Fruit fly (Drosophila melanogaster) whole organism, prepupa: ENCODE data around the gene FarO.
A peak's percentile ranks its signal among the peaks of the same experiment; 100 is the strongest.

Source experiments
- CG10631 ChIP-seq: fragments of 200-800 bp; sonication (Bioruptor generic); optimal IDR thresholded peaks from 2 replicates; lab custom pipeline; 2016; ENCODE audit warnings: missing biosample characterization, missing genetic modification characterization
- CG10669 ChIP-seq: fragments of 200-800 bp; sonication (Bioruptor generic); optimal IDR thresholded peaks from 3 replicates; lab custom pipeline; 2018; ENCODE audit warnings: missing biosample characterization, mild to moderate bottlenecking, missing genetic modification characterization, moderate library complexity
- CG11294 ChIP-seq: fragments of 200-800 bp; sonication (Bioruptor generic); IDR thresholded peaks from 2 replicates; pipeline ENCODE4 v1.3.6; 2022; ENCODE audit warnings: missing biosample characterization, missing genetic modification characterization
- CG15336 ChIP-seq: fragments of 200-800 bp; sonication (Bioruptor generic); IDR thresholded peaks from 2 replicates; pipeline ENCODE4 v1.3.6; 2022; ENCODE audit warnings: missing biosample characterization, missing genetic modification characterization
- CG1621 ChIP-seq: fragments of 200-800 bp; sonication (Bioruptor generic); optimal IDR thresholded peaks from 3 replicates; lab custom pipeline; 2018; ENCODE audit warnings: missing biosample characterization, mild to moderate bottlenecking, missing genetic modification characterization
- CG16779 ChIP-seq: fragments of 200-800 bp; sonication (Bioruptor generic); optimal IDR thresholded peaks from 3 replicates; lab custom pipeline; 2017; ENCODE audit warnings: missing biosample characterization, mild to moderate bottlenecking, missing genetic modification characterization
- CG32006 ChIP-seq: fragments of 200-800 bp; sonication (Bioruptor generic); optimal IDR thresholded peaks from 3 replicates; lab custom pipeline; 2017; ENCODE audit warnings: missing biosample characterization, mild to moderate bottlenecking, missing genetic modification characterization
- CG34406 ChIP-seq: fragments of 200-800 bp; sonication (Bioruptor generic); optimal IDR thresholded peaks from 3 replicates; lab custom pipeline; 2016; ENCODE audit warnings: missing biosample characterization, missing genetic modification characterization
- CG3919 ChIP-seq: fragments of 200-800 bp; sonication (Bioruptor generic); optimal IDR thresholded peaks from 3 replicates; lab custom pipeline; 2016; ENCODE audit warnings: missing biosample characterization, missing genetic modification characterization
- CG4318 ChIP-seq: fragments of 200-800 bp; sonication (Bioruptor generic); optimal IDR thresholded peaks from 3 replicates; lab custom pipeline; 2017; ENCODE audit warnings: missing biosample characterization, mild to moderate bottlenecking, missing genetic modification characterization
- CG6163 ChIP-seq: fragments of 200-800 bp; sonication (Bioruptor generic); IDR thresholded peaks from 3 replicates; pipeline ENCODE4 v1.3.6; 2022; ENCODE audit warnings: missing biosample characterization, missing genetic modification characterization
- CG6276 ChIP-seq: fragments of 200-800 bp; sonication (Bioruptor generic); optimal IDR thresholded peaks from 2 replicates; lab custom pipeline; 2017; ENCODE audit warnings: missing biosample characterization, mild to moderate bottlenecking, missing genetic modification characterization
- CG6792 ChIP-seq: fragments of 200-800 bp; sonication (Bioruptor generic); optimal IDR thresholded peaks from 3 replicates; lab custom pipeline; 2016; ENCODE audit warnings: missing biosample characterization, missing genetic modification characterization
- CG6808 ChIP-seq: fragments of 200-800 bp; sonication (Bioruptor generic); optimal IDR thresholded peaks from 3 replicates; lab custom pipeline; 2017; ENCODE audit warnings: missing biosample characterization, missing genetic modification characterization, mild to moderate bottlenecking, moderate library complexity, missing genetic modification reagents
- CG7368 ChIP-seq: fragments of 200-800 bp; sonication (Bioruptor generic); optimal IDR thresholded peaks from 3 replicates; lab custom pipeline; 2016; ENCODE audit warnings: missing biosample characterization, missing genetic modification characterization
- CG8119 ChIP-seq: fragments of 200-800 bp; sonication (Bioruptor generic); IDR thresholded peaks from 3 replicates; pipeline ENCODE4 v1.3.6; 2022; ENCODE audit warnings: missing biosample characterization, missing genetic modification characterization
- CG8632 ChIP-seq: fragments of 200-800 bp; sonication (Bioruptor generic); optimal IDR thresholded peaks from 3 replicates; lab custom pipeline; 2016; ENCODE audit warnings: missing biosample characterization, missing genetic modification characterization
- CG9139 ChIP-seq: fragments of 200-800 bp; sonication (Bioruptor generic); optimal IDR thresholded peaks from 3 replicates; lab custom pipeline; 2017; ENCODE audit warnings: missing biosample characterization, mild to moderate bottlenecking, missing genetic modification characterization
- Eip75B ChIP-seq: fragments of 200-800 bp; sonication (Bioruptor generic); optimal IDR thresholded peaks from 3 replicates; lab custom pipeline; 2016; ENCODE audit warnings: missing biosample characterization, missing genetic modification characterization
- Eip93F ChIP-seq: fragments of 200-800 bp; sonication (Bioruptor generic); optimal IDR thresholded peaks from 2 replicates; lab custom pipeline; 2016; ENCODE audit warnings: missing biosample characterization, mild to moderate bottlenecking, missing genetic modification characterization
- Ets21C ChIP-seq: fragments of 200-800 bp; sonication (Bioruptor generic); optimal IDR thresholded peaks from 3 replicates; lab custom pipeline; 2016; ENCODE audit warnings: missing biosample characterization, missing genetic modification characterization
- Ets96B ChIP-seq: fragments of 200-800 bp; optimal IDR thresholded peaks from 2 replicates; lab custom pipeline; 2019; ENCODE audit warnings: missing biosample characterization, mild to moderate bottlenecking, missing genetic modification characterization, moderate library complexity
- Gug ChIP-seq: fragments of 200-800 bp; sonication (Bioruptor generic); IDR thresholded peaks from 2 replicates; pipeline ENCODE4 v1.3.6; 2022; ENCODE audit warnings: missing biosample characterization, missing genetic modification characterization
- Hr38 ChIP-seq: sonication (Bioruptor generic); optimal IDR thresholded peaks from 2 replicates; lab custom pipeline; 2016; ENCODE audit warnings: missing biosample characterization, missing genetic modification characterization
- Hr39 ChIP-seq: fragments of 200-800 bp; sonication (Bioruptor generic); optimal IDR thresholded peaks from 2 replicates; lab custom pipeline; 2016; ENCODE audit warnings: missing biosample characterization, missing genetic modification characterization
- Hr4 ChIP-seq: fragments of 200-800 bp; sonication (Bioruptor generic); optimal IDR thresholded peaks from 3 replicates; lab custom pipeline; 2016; ENCODE audit warnings: missing biosample characterization, missing genetic modification characterization
- Lpt ChIP-seq: fragments of 200-800 bp; sonication (Bioruptor generic); optimal IDR thresholded peaks from 3 replicates; lab custom pipeline; 2016; ENCODE audit warnings: missing biosample characterization, missing genetic modification characterization
- Met ChIP-seq: fragments of 200-800 bp; sonication (Bioruptor generic); optimal IDR thresholded peaks from 3 replicates; lab custom pipeline; 2016; ENCODE audit warnings: missing biosample characterization, missing genetic modification characterization
- OdsH ChIP-seq: fragments of 200-800 bp; sonication (Bioruptor generic); optimal IDR thresholded peaks from 3 replicates; lab custom pipeline; 2016; ENCODE audit warnings: missing biosample characterization, missing genetic modification characterization
- Sox102F ChIP-seq: fragments of 200-800 bp; sonication (Bioruptor generic); optimal IDR thresholded peaks from 2 replicates; lab custom pipeline; 2016; ENCODE audit warnings: missing biosample characterization, mild to moderate bottlenecking, missing genetic modification characterization
- Sox14 ChIP-seq: fragments of 200-800 bp; sonication (Bioruptor generic); optimal IDR thresholded peaks from 3 replicates; lab custom pipeline; 2016; ENCODE audit warnings: missing biosample characterization, missing genetic modification characterization
- Sox15 ChIP-seq: fragments of 200-800 bp; sonication (Bioruptor generic); optimal IDR thresholded peaks from 3 replicates; lab custom pipeline; 2016; ENCODE audit warnings: missing biosample characterization, missing genetic modification characterization
- achi ChIP-seq: fragments of 200-800 bp; sonication (Bioruptor generic); optimal IDR thresholded peaks from 3 replicates; lab custom pipeline; 2016; ENCODE audit warnings: missing biosample characterization, missing genetic modification characterization
- acj6 ChIP-seq: fragments of 200-800 bp; sonication (Bioruptor generic); optimal IDR thresholded peaks from 3 replicates; lab custom pipeline; 2016; ENCODE audit warnings: missing biosample characterization, missing genetic modification characterization
- cyc ChIP-seq: fragments of 200-800 bp; sonication (Bioruptor generic); optimal IDR thresholded peaks from 3 replicates; lab custom pipeline; 2016; ENCODE audit warnings: missing biosample characterization, missing genetic modification characterization
- dac ChIP-seq: fragments of 200-800 bp; sonication (Bioruptor generic); optimal IDR thresholded peaks from 2 replicates; lab custom pipeline; 2017; ENCODE audit warnings: missing biosample characterization, mild to moderate bottlenecking, missing genetic modification characterization
- dsx ChIP-seq: fragments of 200-800 bp; optimal IDR thresholded peaks from 3 replicates; lab custom pipeline; 2019; ENCODE audit warnings: missing biosample characterization, mild to moderate bottlenecking, missing genetic modification characterization, moderate library complexity; ENCODE audit not compliant: poor library complexity, severe bottlenecking
- eg ChIP-seq: fragments of 200-800 bp; sonication (Bioruptor generic); IDR thresholded peaks from 3 replicates; pipeline ENCODE4 v1.3.6; 2022; ENCODE audit warnings: missing biosample characterization, missing genetic modification characterization
- esn ChIP-seq: fragments of 200-800 bp; sonication (Bioruptor generic); optimal IDR thresholded peaks from 2 replicates; lab custom pipeline; 2016; ENCODE audit warnings: missing biosample characterization, mild to moderate bottlenecking, missing genetic modification characterization, moderate library complexity
- fd59A ChIP-seq: fragments of 200-800 bp; sonication (Bioruptor generic); optimal IDR thresholded peaks from 2 replicates; lab custom pipeline; 2017; ENCODE audit warnings: missing biosample characterization, mild to moderate bottlenecking, missing genetic modification characterization, missing genetic modification reagents
- fkh ChIP-seq: fragments of 200-800 bp; sonication (Bioruptor generic); optimal IDR thresholded peaks from 3 replicates; lab custom pipeline; 2017; ENCODE audit warnings: missing biosample characterization, mild to moderate bottlenecking, missing genetic modification characterization, moderate library complexity
- lz ChIP-seq: fragments of 200-800 bp; sonication (Bioruptor generic); optimal IDR thresholded peaks from 3 replicates; lab custom pipeline; 2016; ENCODE audit warnings: missing biosample characterization, missing genetic modification characterization
- net ChIP-seq: fragments of 200-800 bp; sonication (Bioruptor generic); optimal IDR thresholded peaks from 3 replicates; lab custom pipeline; 2016; ENCODE audit warnings: missing biosample characterization, missing genetic modification characterization
- pdm3 ChIP-seq: fragments of 200-800 bp; sonication (Bioruptor generic); optimal IDR thresholded peaks from 3 replicates; lab custom pipeline; 2016; ENCODE audit warnings: missing biosample characterization, missing genetic modification characterization
- salr ChIP-seq, 2 experiments: fragments of 200-800 bp; sonication (Bioruptor generic); optimal IDR thresholded peaks; 3 replicates each; lab custom pipeline; 2016 to 2018; ENCODE audit warnings: missing biosample characterization in 2 of 2, missing genetic modification characterization in 2 of 2, mild to moderate bottlenecking in 1 of 2
- spab ChIP-seq: fragments of 200-800 bp; sonication (Bioruptor generic); optimal IDR thresholded peaks from 2 replicates; lab custom pipeline; 2017; ENCODE audit warnings: missing biosample characterization, mild to moderate bottlenecking, missing genetic modification characterization, missing genetic modification reagents
- ss ChIP-seq, 2 experiments: fragments of 200-800 bp; sonication (Bioruptor generic); optimal IDR thresholded peaks; 2 replicates in 1 of 2; 3 replicates in 1 of 2; lab custom pipeline; 2017 to 2018; ENCODE audit warnings: mild to moderate bottlenecking in 2 of 2, missing biosample characterization in 2 of 2, missing genetic modification characterization in 2 of 2, moderate library complexity in 1 of 2
- svp ChIP-seq: fragments of 200-800 bp; sonication (Bioruptor generic); peaks from one replicate; lab custom pipeline; 2016; ENCODE audit warnings: missing biosample characterization, missing genetic modification characterization
- vri ChIP-seq: fragments of 200-800 bp; sonication (Bioruptor generic); optimal IDR thresholded peaks from 3 replicates; lab custom pipeline; 2016; ENCODE audit warnings: missing biosample characterization, mild to moderate bottlenecking, missing genetic modification characterization

The FarO gene

dm6 chrX:2157929-2158610 lies 45.6 kb downstream of the FarO start (continued):
- no peak for TF ChIP-seq CG10669
- TF ChIP-seq Eip75B (GFP tag; lab: Kevin White, UChicago), result no peak
- TF ChIP-seq, all 60 proteins: peak for 8

- TF ChIP-seq fd59A (GFP tag; lab: Kevin White, UChicago), result no peak
- TF ChIP-seq svp, result peak; percentile 43
- no peak for TF ChIP-seq CG10631
- TF ChIP-seq CG3919 (GFP tag; lab: Kevin White, UChicago), result peak; percentile 39
- TF ChIP-seq pdm3 (GFP tag; lab: Kevin White, UChicago), result no peak
- no peak for TF ChIP-seq Hr38 (GFP tag; lab: Kevin White, UChicago)
- no peak for TF ChIP-seq OdsH (GFP tag; lab: Kevin White, UChicago)
- TF ChIP-seq salr (GFP tag; optimal IDR thresholded peaks at IDR 0.05; lab: Kevin White, UChicago), result no peak
- TF ChIP-seq Met (GFP tag; lab: Kevin White, UChicago), result no peak
- no peak for TF ChIP-seq Hr4
- TF ChIP-seq CG1621, result peak; percentile 60
- TF ChIP-seq Eip75B (GFP tag; lab: Kevin White, UChicago), result peak; percentile 31
- no peak for TF ChIP-seq cyc (GFP tag; lab: Kevin White, UChicago)
- TF ChIP-seq acj6 (GFP tag; lab: Kevin White, UChicago), result no peak
- no peak for TF ChIP-seq Eip93F
- no peak for TF ChIP-seq CG34406 (GFP tag; lab: Kevin White, UChicago)
- TF ChIP-seq lz (GFP tag; lab: Kevin White, UChicago), result no peak
- peak; percentile 21 for TF ChIP-seq vri (GFP tag; lab: Kevin White, UChicago)
- TF ChIP-seq CG10669, result no peak
- TF ChIP-seq esn (GFP tag; lab: Kevin White, UChicago), result peak; percentile 42
- no peak for TF ChIP-seq achi (GFP tag; lab: Kevin White, UChicago)
- TF ChIP-seq dsx, result no peak
- TF ChIP-seq CG15336 (GFP tag; lab: Robert Waterston, UW), result peak; percentile 22; the same call in 1 of the 2 replicates
- TF ChIP-seq CG16779 (tag; lab: Kevin White, UChicago), result no peak
- TF ChIP-seq Sox15 (GFP tag; lab: Kevin White, UChicago), result no peak
- no peak for TF ChIP-seq CG11294 (GFP tag; lab: Robert Waterston, UW)
- no peak for TF ChIP-seq ss (GFP tag; optimal IDR thresholded peaks at IDR 0.05; lab: Kevin White, UChicago)
- TF ChIP-seq CG6276, result no peak
- TF ChIP-seq dac (GFP tag; lab: Kevin White, UChicago), result no peak
- peak; percentile 69 for TF ChIP-seq Sox14 (GFP tag; lab: Kevin White, UChicago)
- no peak for TF ChIP-seq Ets21C
- 0 out of 3 replicates have a peak, but pooled peaks have one; percentile 38 for TF ChIP-seq CG6163 (GFP tag; lab: Robert Waterston, UW)
- TF ChIP-seq Sox102F (GFP tag; lab: Kevin White, UChicago), result no peak
- peak; percentile 41 for TF ChIP-seq Lpt (GFP tag; lab: Kevin White, UChicago)
- TF ChIP-seq CG4318 (GFP tag; lab: Kevin White, UChicago), result no peak
- no peak for TF ChIP-seq CG6808 (GFP tag; lab: Kevin White, UChicago)
- TF ChIP-seq CG32006 (GFP tag; lab: Kevin White, UChicago), result peak; percentile 30
- peak; percentile 5 for TF ChIP-seq Hr39 (GFP tag; lab: Kevin White, UChicago)
- TF ChIP-seq Gug (GFP tag; lab: Robert Waterston, UW), result no peak
- TF ChIP-seq net (GFP tag; lab: Kevin White, UChicago), result no peak
- TF ChIP-seq CG7368 (GFP tag; lab: Kevin White, UChicago), result no peak
- TF ChIP-seq CG8119 (GFP tag; lab: Robert Waterston, UW), result no peak; the same call in 2 of the 3 replicates
- TF ChIP-seq CG8632 (GFP tag; lab: Kevin White, UChicago), result no peak
- TF ChIP-seq spab (GFP tag; lab: Kevin White, UChicago), result no peak
- TF ChIP-seq eg (GFP tag; lab: Robert Waterston, UW), result peak; percentile 28; the same call in 1 of the 3 replicates
- no peak for TF ChIP-seq fkh (GFP tag; lab: Kevin White, UChicago)
- no peak for TF ChIP-seq CG6792 (GFP tag; lab: Kevin White, UChicago)
- no peak for TF ChIP-seq Ets96B (tag; lab: Kevin White, UChicago)
- no peak for TF ChIP-seq CG9139
Observed at dm6 chrX:2155868-2156267, 47.8 kb downstream of the FarO start.
